Worm (Caenorhabditis elegans): ENCODE measurements around the gene ttr-19.

ttr-19 gene

DNA sequence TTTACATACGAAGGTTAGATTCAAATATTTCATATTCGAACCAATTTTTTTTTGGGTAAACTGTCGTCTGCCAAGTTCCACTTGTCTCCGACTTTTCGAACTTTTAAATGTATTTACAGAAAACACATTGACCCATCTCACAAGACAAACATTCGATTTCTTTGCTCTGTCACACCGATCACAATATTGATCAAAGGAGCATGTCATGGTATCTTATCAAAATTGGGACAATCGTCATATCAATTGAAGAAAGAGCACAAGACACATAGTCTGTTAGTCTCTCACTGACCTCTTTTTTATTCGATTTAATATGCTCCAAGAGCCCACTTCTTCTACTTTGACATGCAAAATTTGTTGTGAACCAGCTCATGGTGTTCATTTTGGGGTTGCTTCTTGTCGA is 28.8 kb upstream of the ttr-19 start, which contains the start of gene nhr-232 (continued):
- TF ChIP-seq vab-7 (GFP tag; IDR thresholded peaks at IDR 0.05) (no peak), ztf-7 (tag; optimal IDR thresholded peaks at IDR 0.05) (no peak), nhr-28 (tag; optimal IDR thresholded peaks at IDR 0.05) (peak; percentile 80)

DNA sequence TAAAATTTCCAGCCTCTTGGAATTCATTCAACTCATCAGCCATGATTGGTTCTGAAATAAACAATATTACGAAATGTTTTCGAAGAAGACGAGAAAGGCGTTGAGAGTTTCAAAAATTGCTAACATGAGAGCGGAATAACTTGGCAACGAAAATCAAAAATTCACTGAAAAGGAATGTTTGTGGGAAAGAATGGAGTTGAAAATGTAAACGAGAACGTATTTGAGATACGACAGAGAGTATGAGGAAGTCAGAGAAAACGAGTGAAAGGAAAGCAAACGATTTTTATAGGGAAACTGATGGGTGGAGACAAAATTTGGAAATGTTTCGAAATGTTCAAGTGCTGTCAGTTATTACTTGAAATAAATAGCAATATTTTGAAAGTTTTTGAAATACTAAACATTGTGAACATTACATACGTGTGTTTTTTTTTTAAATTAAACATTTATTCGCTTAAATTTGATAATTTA is 27.8 kb upstream of the ttr-19 start, which contains the start of gene rop-1:
Gene rop-1 (minus strand): TSS at position 51 of the 468 bp plus-strand sequence.
- TF ChIP-seq aly-2 (tag; optimal IDR thresholded peaks at IDR 0.05) (no peak), Y75B8A.6 (GFP tag; IDR thresholded peaks at IDR 0.05) (no peak), daf-19 (GFP tag; conservative IDR thresholded peaks at IDR 0.05) (no peak), fkh-10 (GFP tag; optimal IDR thresholded peaks at IDR 0.05) (no peak), Y105C5A.15 (GFP tag; IDR thresholded peaks at IDR 0.05) (no peak), rbr-2 (tag; optimal IDR thresholded peaks at IDR 0.05) (no peak), set-16 (GFP tag; IDR thresholded peaks at IDR 0.05) (no peak), nhr-102 (tag; optimal IDR thresholded peaks at IDR 0.05) (no peak), jun-1 (tag; optimal IDR thresholded peaks at IDR 0.05) (no peak), T20F7.1 (GFP tag; optimal IDR thresholded peaks at IDR 0.05) (no peak), attf-4 (tag; optimal IDR thresholded peaks at IDR 0.05) (no peak), nhr-42 (GFP tag; IDR thresholded peaks at IDR 0.05) (no peak), ztf-7 (tag; optimal IDR thresholded peaks at IDR 0.05) (no peak), lin-29 (GFP tag; IDR thresholded peaks at IDR 0.05) (no peak), fos-1 (tag; optimal IDR thresholded peaks at IDR 0.05) (no peak), nhr-77 (tag; optimal IDR thresholded peaks at IDR 0.05) (no peak), nhr-6 (tag; optimal IDR thresholded peaks at IDR 0.05) (no peak), lin-15B (tag; optimal IDR thresholded peaks at IDR 0.05) (no peak), dmd-9 (GFP tag; IDR thresholded peaks at IDR 0.05) (no peak), aha-1 (tag) (no peak), unc-39 (tag; optimal IDR thresholded peaks at IDR 0.05) (no peak), gei-8 (GFP tag; optimal IDR thresholded peaks at IDR 0.05) (no peak), nhr-76 (tag; optimal IDR thresholded peaks at IDR 0.05) (no peak), ZK546.5 (tag; optimal IDR thresholded peaks at IDR 0.05) (no peak), daf-8 (GFP tag; IDR thresholded peaks at IDR 0.05) (no peak), dmd-6 (GFP tag; IDR thresholded peaks at IDR 0.05) (no peak), mdl-1 (tag; optimal IDR thresholded peaks at IDR 0.05) (no peak), daf-16 (GFP tag; optimal IDR thresholded peaks at IDR 0.05) (no peak), daf-16 (tag; optimal IDR thresholded peaks at IDR 0.05) (peak; percentile 64), dve-1 (tag; optimal IDR thresholded peaks at IDR 0.05; ENCODE audit: insufficient read depth) (peak; percentile 58), pha-4 (GFP tag; IDR thresholded peaks at IDR 0.05) (no peak), pha-4 (tag; optimal IDR thresholded peaks at IDR 0.05) (peak; percentile 68), T26A8.4 (GFP tag; IDR thresholded peaks at IDR 0.05) (no peak), egl-43 (GFP tag; IDR thresholded peaks at IDR 0.05) (no peak), unc-130 (GFP tag; optimal IDR thresholded peaks at IDR 0.05) (no peak), pqm-1 (tag; optimal IDR thresholded peaks at IDR 0.05) (peak; percentile 12), saeg-2 (GFP tag; IDR thresholded peaks at IDR 0.05) (no peak), nhr-111 (GFP tag; optimal IDR thresholded peaks at IDR 0.05) (no peak), nhr-28 (tag; optimal IDR thresholded peaks at IDR 0.05) (peak; percentile 37), zip-2 (tag; optimal IDR thresholded peaks at IDR 0.05) (peak; percentile 94), lin-38 (GFP tag; IDR thresholded peaks at IDR 0.05) (no peak), dpl-1 (GFP tag; optimal IDR thresholded peaks at IDR 0.05) (no peak), tra-1 (GFP tag; IDR thresholded peaks at IDR 0.05) (no peak), ceh-32 (tag; optimal IDR thresholded peaks at IDR 0.05; ENCODE audit: poor library complexity) (no peak), lir-3 (tag; optimal IDR thresholded peaks at IDR 0.05) (no peak), F26F4.8 (GFP tag; conservative IDR thresholded peaks at IDR 0.05) (no peak), F37D6.2 (tag; optimal IDR thresholded peaks at IDR 0.05) (no peak), php-3 (GFP tag; IDR thresholded peaks at IDR 0.05) (no peak), hif-1 (tag; optimal IDR thresholded peaks at IDR 0.05) (no peak), snpc-1.2 (GFP tag; IDR thresholded peaks at IDR 0.05) (no peak)

Data from whole organism, L4 larva.